Fruit fly (Drosophila melanogaster): Measurements from ENCODE around the gene CG10365.
A peak's percentile ranks its signal among the peaks of the same experiment; 100 is the strongest.

Gene CG10365

dm6 chr3R:23727657-23728056 lies 4.5 kb downstream of the CG10365 start:
- TF ChIP-seq br (GFP tag; optimal IDR thresholded peaks at IDR 0.05) (no peak), CrebA (GFP tag; optimal IDR thresholded peaks at IDR 0.05; ENCODE audit: borderline replicate concordance) (peak; percentile 23)

dm6 chr3R:23728086-23728485 lies 5.0 kb downstream of the CG10365 start:
- peak; percentile 9 for TF ChIP-seq brk (GFP tag; optimal IDR thresholded peaks at IDR 0.05)
- TF ChIP-seq sage (GFP tag; optimal IDR thresholded peaks at IDR 0.05): peak; percentile 15
- TF ChIP-seq Mio (GFP tag; optimal IDR thresholded peaks at IDR 0.05): no peak

dm6 chr3R:23729066-23729465 lies 5.9 kb downstream of the CG10365 start:
- no peak for TF ChIP-seq fru (GFP tag; optimal IDR thresholded peaks at IDR 0.05)
- TF ChIP-seq Hr78 (GFP tag; optimal IDR thresholded peaks at IDR 0.05): no peak
- no peak for TF ChIP-seq Hnf4 (GFP tag; optimal IDR thresholded peaks at IDR 0.05)
- no peak for TF ChIP-seq N (GFP tag; optimal IDR thresholded peaks at IDR 0.05)
- TF ChIP-seq rgr (GFP tag; optimal IDR thresholded peaks at IDR 0.05): peak; percentile 15
- TF ChIP-seq Hr83 (GFP tag; optimal IDR thresholded peaks at IDR 0.05; ENCODE audit: poor library complexity, severe bottlenecking): peak; percentile 24
- no peak for TF ChIP-seq h (GFP tag; optimal IDR thresholded peaks at IDR 0.05)

- peak; percentile 14 for TF ChIP-seq br (GFP tag; optimal IDR thresholded peaks at IDR 0.05)
- peak; percentile 2 for TF ChIP-seq Hnf4 (GFP tag; optimal IDR thresholded peaks at IDR 0.05)
- peak; percentile 14 for TF ChIP-seq fru (GFP tag; optimal IDR thresholded peaks at IDR 0.05)
- TF ChIP-seq Rel (GFP tag; optimal IDR thresholded peaks at IDR 0.05): no peak
- peak; percentile 5 for TF ChIP-seq Rel (tag; optimal IDR thresholded peaks at IDR 0.05)
- no peak for TF ChIP-seq usp (GFP tag; optimal IDR thresholded peaks at IDR 0.05)
- TF ChIP-seq CrebA (GFP tag; optimal IDR thresholded peaks at IDR 0.05; ENCODE audit: borderline replicate concordance): no peak
- TF ChIP-seq h (GFP tag; optimal IDR thresholded peaks at IDR 0.05): peak; percentile 40
- peak; percentile 9 for TF ChIP-seq Sp1 (GFP tag; optimal IDR thresholded peaks at IDR 0.05)
- no peak for TF ChIP-seq OdsH (GFP tag; optimal IDR thresholded peaks at IDR 0.05)
- TF ChIP-seq brk (GFP tag; optimal IDR thresholded peaks at IDR 0.05): peak; percentile 52
- no peak for TF ChIP-seq rgr (GFP tag; optimal IDR thresholded peaks at IDR 0.05)
- peak; percentile 40 for TF ChIP-seq Dif (GFP tag; optimal IDR thresholded peaks at IDR 0.05; ENCODE audit: partially characterized antibody)
- peak; percentile 8 for TF ChIP-seq HLH106 (tag; optimal IDR thresholded peaks at IDR 0.05)
- no peak for TF ChIP-seq dsf (GFP tag; optimal IDR thresholded peaks at IDR 0.05; ENCODE audit: borderline replicate concordance)
- no peak for TF ChIP-seq Hr83 (GFP tag; optimal IDR thresholded peaks at IDR 0.05; ENCODE audit: poor library complexity, severe bottlenecking)
- TF ChIP-seq jim (GFP tag; optimal IDR thresholded peaks at IDR 0.05): no peak
- TF ChIP-seq foxo (GFP tag; optimal IDR thresholded peaks at IDR 0.05): peak in 1 of 2 experiments; percentile 15
Measured at dm6 chr3R:23729632-23730471, 6.7 kb downstream of the CG10365 start.

dm6 chr3R:23730472-23730801 lies 7.3 kb downstream of the CG10365 start:
- TF ChIP-seq Rel (GFP tag; optimal IDR thresholded peaks at IDR 0.05): no peak
- peak; percentile 97 for TF ChIP-seq Rel (tag; optimal IDR thresholded peaks at IDR 0.05)
- TF ChIP-seq foxo (GFP tag; optimal IDR thresholded peaks at IDR 0.05): no peak

- TF ChIP-seq Hnf4 (GFP tag; optimal IDR thresholded peaks at IDR 0.05) (no peak), CG32264 (GFP tag; optimal IDR thresholded peaks at IDR 0.05) (no peak), Dif (GFP tag; optimal IDR thresholded peaks at IDR 0.05; ENCODE audit: partially characterized antibody) (no peak), Sp1 (GFP tag; optimal IDR thresholded peaks at IDR 0.05) (no peak), h (GFP tag; optimal IDR thresholded peaks at IDR 0.05) (no peak), Myc (optimal IDR thresholded peaks at IDR 0.05) (no peak), sv (GFP tag; optimal IDR thresholded peaks at IDR 0.05) (no peak), Jra (GFP tag; optimal IDR thresholded peaks at IDR 0.05) (no peak), Rel (GFP tag; optimal IDR thresholded peaks at IDR 0.05) (no peak), Rel (tag; optimal IDR thresholded peaks at IDR 0.05) (no peak)
Measured at dm6 chr3R:23732533-23732932, 9.4 kb downstream of the CG10365 start.

- TF ChIP-seq Hnf4 (GFP tag; optimal IDR thresholded peaks at IDR 0.05) (peak; percentile 9), Vsx2 (GFP tag; optimal IDR thresholded peaks at IDR 0.05; ENCODE audit: partially characterized antibody) (peak; percentile 79), fru (GFP tag; optimal IDR thresholded peaks at IDR 0.05) (peak; percentile 10), lola (GFP tag; optimal IDR thresholded peaks at IDR 0.05) (no peak), Jra (GFP tag; optimal IDR thresholded peaks at IDR 0.05) (peak; percentile 2), foxo (GFP tag; optimal IDR thresholded peaks at IDR 0.05) (no peak), psq (GFP tag; optimal IDR thresholded peaks at IDR 0.05) (peak; percentile 2), Mio (GFP tag; optimal IDR thresholded peaks at IDR 0.05) (no peak), CG32264 (GFP tag; optimal IDR thresholded peaks at IDR 0.05) (no peak), Dif (GFP tag; optimal IDR thresholded peaks at IDR 0.05; ENCODE audit: partially characterized antibody) (peak; percentile 28), Abd-B (GFP tag; optimal IDR thresholded peaks at IDR 0.05) (no peak), ey (GFP tag; optimal IDR thresholded peaks at IDR 0.05) (no peak), br (GFP tag; optimal IDR thresholded peaks at IDR 0.05) (peak; percentile 20), Rel (GFP tag; optimal IDR thresholded peaks at IDR 0.05) (no peak), Rel (tag; optimal IDR thresholded peaks at IDR 0.05) (peak; percentile 26), usp (GFP tag; optimal IDR thresholded peaks at IDR 0.05) (no peak), h (GFP tag; optimal IDR thresholded peaks at IDR 0.05) (peak; percentile 36), tai (GFP tag; optimal IDR thresholded peaks at IDR 0.05) (peak; percentile 6)
Measured at dm6 chr3R:23732990-23733512, 9.9 kb downstream of the CG10365 start, which contains the start of the genes Hmgcr and Rpn9. TSS of gene Hmgcr (plus strand) at chr3R:23733324. TSS of gene Rpn9 (minus strand) at chr3R:23733462.

Data from whole organism, wandering third instar larva.